Worm (Caenorhabditis elegans) whole organism, late embryonic: ENCODE measurements around the gene clec-57.

ENCODE experiments used
- dmd-4 ChIP-seq: sonication (generic microtip); optimal IDR thresholded peaks from 2 replicates; lab custom pipeline; 2016; ENCODE audit warnings: borderline replicate concordance, missing genetic modification characterization, missing compliant biosample characterization
- dve-1 ChIP-seq: sonication (generic microtip); optimal IDR thresholded peaks from 2 replicates; lab custom pipeline; 2017; ENCODE audit warnings: antibody characterized with exemption, mild to moderate bottlenecking, missing genetic modification characterization, missing compliant biosample characterization
- elt-4 ChIP-seq: sonication (generic microtip); optimal IDR thresholded peaks from 2 replicates; lab custom pipeline; 2016; ENCODE audit warnings: missing genetic modification characterization, missing compliant biosample characterization
- fax-1 ChIP-seq: sonication (generic microtip); optimal IDR thresholded peaks from 2 replicates; lab custom pipeline; 2016; ENCODE audit warnings: missing genotype, missing genetic modification characterization, missing compliant biosample characterization
- hlh-6 ChIP-seq: sonication (generic microtip); optimal IDR thresholded peaks from 2 replicates; lab custom pipeline; 2016; ENCODE audit warnings: missing genotype, missing genetic modification characterization, missing compliant biosample characterization
- nhr-11 ChIP-seq: fragments of 150-350 bp; optimal IDR thresholded peaks from 2 replicates; lab custom pipeline; 2014; ENCODE audit warnings: missing biosample characterization, missing genetic modification characterization
- nhr-232 ChIP-seq: sonication (generic microtip); optimal IDR thresholded peaks from 2 replicates; lab custom pipeline; 2016; ENCODE audit warnings: missing genetic modification characterization, missing compliant biosample characterization
- pha-2 ChIP-seq: sonication (generic microtip); optimal IDR thresholded peaks from 2 replicates; lab custom pipeline; 2017; ENCODE audit warnings: mild to moderate bottlenecking, missing genetic modification characterization, missing compliant biosample characterization
- pha-4 ChIP-seq: fragments of 150-350 bp; optimal IDR thresholded peaks from 2 replicates; lab custom pipeline; 2018; ENCODE audit warnings: missing biosample characterization, missing genetic modification reagents, missing genetic modification characterization
- pqm-1 ChIP-seq: sonication (generic microtip); optimal IDR thresholded peaks from 2 replicates; lab custom pipeline; 2016; ENCODE audit warnings: missing genetic modification characterization, missing compliant biosample characterization
- rnt-1 ChIP-seq: sonication (generic microtip); optimal IDR thresholded peaks from 2 replicates; lab custom pipeline; 2016; ENCODE audit warnings: missing genetic modification characterization, missing compliant biosample characterization
- unc-86 ChIP-seq: sonication (generic microtip); optimal IDR thresholded peaks from 2 replicates; lab custom pipeline; 2016; ENCODE audit warnings: missing genetic modification characterization, missing compliant biosample characterization
- zip-5 ChIP-seq: sonication (generic microtip); optimal IDR thresholded peaks from 2 replicates; lab custom pipeline; 2016; ENCODE audit warnings: missing genetic modification characterization, missing compliant biosample characterization

- TF ChIP-seq pqm-1 (tag; lab: Kevin White, UChicago) (no peak), unc-86 (no peak), nhr-232 (no peak), dve-1 (tag; lab: Kevin White, UChicago) (no peak), rnt-1 (tag; lab: Kevin White, UChicago) (no peak), nhr-11 (tag; lab: Kevin White, UChicago) (no peak), hlh-6 (tag; lab: Kevin White, UChicago) (no peak), pha-4 (tag; lab: Kevin White, UChicago) (no peak), fax-1 (tag; lab: Kevin White, UChicago) (no peak), zip-5 (tag; lab: Kevin White, UChicago) (no peak), pha-2 (tag; lab: Kevin White, UChicago) (no peak), dmd-4 (tag; lab: Kevin White, UChicago) (no peak), elt-4 (no peak)
Measured at ce11 chrV:14426013-14426412, 43.0 kb upstream of the clec-57 start.
